Worm (Caenorhabditis elegans) whole organism, young adult: ENCODE data around the gene era-1.
A peak's percentile ranks its signal among the peaks of the same experiment; 100 is the strongest.

Source experiments
- C06A6.2 ChIP-seq: fragments of 200-800 bp; sonication (Bioruptor generic); conservative IDR thresholded peaks from 2 replicates; pipeline ENCODE4 v1.3.6; 2022; ENCODE audit warnings: missing genetic modification characterization, missing compliant biosample characterization
- D2030.7 ChIP-seq: fragments of 200-800 bp; sonication (Bioruptor generic); IDR thresholded peaks from 2 replicates; pipeline ENCODE4 v1.3.6; 2022; ENCODE audit warnings: missing genetic modification reagents, missing genetic modification characterization, missing compliant biosample characterization
- F22D6.2 ChIP-seq: sonication (generic microtip); optimal IDR thresholded peaks from 2 replicates; lab custom pipeline; 2016; ENCODE audit warnings: mild to moderate bottlenecking, missing genetic modification characterization, missing compliant biosample characterization
- F23B12.7 ChIP-seq: sonication (generic microtip); optimal IDR thresholded peaks from 2 replicates; lab custom pipeline; 2017; ENCODE audit warnings: missing genetic modification characterization, mild to moderate bottlenecking, missing compliant biosample characterization, antibody characterized with exemption, moderate library complexity; ENCODE audit not compliant: insufficient read depth
- F37B4.10 ChIP-seq: fragments of 200-800 bp; sonication (Bioruptor generic); IDR thresholded peaks from 2 replicates; pipeline ENCODE4 v1.3.6; 2022; ENCODE audit warnings: missing genetic modification characterization, missing compliant biosample characterization
- F49E8.2 ChIP-seq: sonication (generic microtip); optimal IDR thresholded peaks from 3 replicates; lab custom pipeline; 2017; ENCODE audit warnings: missing genetic modification characterization, mild to moderate bottlenecking, missing compliant biosample characterization, antibody characterized with exemption, moderate library complexity; ENCODE audit not compliant: insufficient read depth
- F55B11.4 ChIP-seq: sonication (generic microtip); optimal IDR thresholded peaks from 2 replicates; lab custom pipeline; 2016; ENCODE audit warnings: missing compliant biosample characterization, missing genetic modification characterization, borderline replicate concordance; ENCODE audit not compliant: insufficient read depth
- T07F8.4 ChIP-seq: sonication (generic microtip); optimal IDR thresholded peaks from 2 replicates; lab custom pipeline; 2016; ENCODE audit warnings: mild to moderate bottlenecking, missing genetic modification characterization, moderate library complexity, missing compliant biosample characterization
- T26A5.8 ChIP-seq: sonication (generic microtip); optimal IDR thresholded peaks from 2 replicates; lab custom pipeline; 2016; ENCODE audit warnings: missing genetic modification characterization, missing compliant biosample characterization
- Y53G8AR.9 ChIP-seq: fragments of 200-800 bp; sonication (Bioruptor generic); conservative IDR thresholded peaks from 2 replicates; pipeline ENCODE4 v1.3.6; 2022; ENCODE audit warnings: missing genetic modification reagents, missing genetic modification characterization, missing compliant biosample characterization
- Y56A3A.18 ChIP-seq: fragments of 200-800 bp; sonication (Bioruptor generic); IDR thresholded peaks from 2 replicates; pipeline ENCODE4 v1.3.6; 2022; ENCODE audit warnings: missing genetic modification reagents, missing genetic modification characterization, missing compliant biosample characterization
- Y79H2A.3 ChIP-seq: fragments of 200-800 bp; sonication (Bioruptor generic); conservative IDR thresholded peaks from 2 replicates; pipeline ENCODE4 v1.3.6; 2022; ENCODE audit warnings: missing genetic modification reagents, missing genetic modification characterization, missing compliant biosample characterization
- Y95B8A.8 ChIP-seq: fragments of 200-800 bp; sonication (Bioruptor generic); IDR thresholded peaks from 2 replicates; pipeline ENCODE4 v1.3.6; 2022; ENCODE audit warnings: missing genetic modification reagents, missing genetic modification characterization, missing compliant biosample characterization
- aptf-3 ChIP-seq: fragments of 200-800 bp; sonication (Bioruptor generic); IDR thresholded peaks from 2 replicates; pipeline ENCODE4 v1.3.6; 2022; ENCODE audit warnings: missing genetic modification characterization, missing compliant biosample characterization
- bed-1 ChIP-seq: fragments of 200-800 bp; sonication (Bioruptor generic); IDR thresholded peaks from 2 replicates; pipeline ENCODE4 v1.3.6; 2022; ENCODE audit warnings: missing genetic modification reagents, missing genetic modification characterization, missing compliant biosample characterization
- bed-2 ChIP-seq: fragments of 200-800 bp; sonication (Bioruptor generic); IDR thresholded peaks from 2 replicates; pipeline ENCODE4 v1.3.6; 2022; ENCODE audit warnings: missing genetic modification reagents, missing genetic modification characterization, missing compliant biosample characterization
- ccch-3 ChIP-seq: fragments of 200-800 bp; sonication (Bioruptor generic); optimal IDR thresholded peaks from 2 replicates; lab custom pipeline; 2018; ENCODE audit warnings: mild to moderate bottlenecking, missing genetic modification characterization, missing compliant biosample characterization
- dox-1 ChIP-seq: fragments of 200-800 bp; sonication (Bioruptor generic); IDR thresholded peaks from 2 replicates; pipeline ENCODE4 v1.3.6; 2022; ENCODE audit warnings: missing genetic modification reagents, missing genetic modification characterization, missing compliant biosample characterization
- ekl-4 ChIP-seq: fragments of 200-800 bp; sonication (Bioruptor generic); IDR thresholded peaks from 2 replicates; pipeline ENCODE4 v1.3.6; 2022; ENCODE audit warnings: missing genetic modification reagents, missing genetic modification characterization, missing compliant biosample characterization
- him-1 ChIP-seq: sonication (generic microtip); optimal IDR thresholded peaks from 2 replicates; lab custom pipeline; 2016; ENCODE audit warnings: missing genotype, missing genetic modification reagents, missing genetic modification characterization, missing compliant biosample characterization
- hsf-1 ChIP-seq: fragments of 200-800 bp; sonication (Bioruptor generic); IDR thresholded peaks from 2 replicates; pipeline ENCODE4 v1.3.6; 2022; ENCODE audit warnings: missing genetic modification reagents, missing genetic modification characterization, missing compliant biosample characterization
- let-607 ChIP-seq, 2 experiments: fragments of 200-800 bp in 1 of 2; sonication (Bioruptor generic) in 1 of 2; sonication (generic microtip) in 1 of 2; optimal IDR thresholded peaks; 2 replicates each; lab custom pipeline; 2016 to 2018; ENCODE audit warnings: mild to moderate bottlenecking in 2 of 2, missing compliant biosample characterization in 2 of 2, missing genetic modification characterization in 2 of 2, moderate library complexity in 2 of 2, missing genotype in 1 of 2
- lin-26 ChIP-seq: fragments of 200-800 bp; sonication (Bioruptor generic); IDR thresholded peaks from 2 replicates; pipeline ENCODE4 v1.3.6; 2022; ENCODE audit warnings: missing genetic modification reagents, missing genetic modification characterization, missing compliant biosample characterization
- lsy-27 ChIP-seq: sonication (generic microtip); optimal IDR thresholded peaks from 2 replicates; lab custom pipeline; 2017; ENCODE audit warnings: missing genetic modification characterization, mild to moderate bottlenecking, missing compliant biosample characterization, antibody characterized with exemption, missing genotype, borderline replicate concordance; ENCODE audit not compliant: insufficient read depth
- madf-6 ChIP-seq: fragments of 200-800 bp; sonication (Bioruptor generic); IDR thresholded peaks from 2 replicates; pipeline ENCODE4 v1.3.6; 2022; ENCODE audit warnings: missing genetic modification reagents, missing genetic modification characterization, missing compliant biosample characterization
- mes-4 ChIP-seq: sonication (generic microtip); optimal IDR thresholded peaks from 2 replicates; lab custom pipeline; 2016; ENCODE audit warnings: missing genotype, missing genetic modification characterization, missing compliant biosample characterization
- mxl-1 ChIP-seq: sonication (generic microtip); optimal IDR thresholded peaks from 2 replicates; lab custom pipeline; 2016; ENCODE audit warnings: missing genetic modification characterization, missing compliant biosample characterization
- nfya-1 ChIP-seq: sonication (generic microtip); optimal IDR thresholded peaks from 2 replicates; lab custom pipeline; 2017; ENCODE audit warnings: antibody characterized with exemption, missing compliant biosample characterization, missing genetic modification characterization, borderline replicate concordance; ENCODE audit not compliant: insufficient read depth
- nhr-80 ChIP-seq: sonication (generic microtip); optimal IDR thresholded peaks from 2 replicates; lab custom pipeline; 2016; ENCODE audit warnings: missing genetic modification characterization, missing compliant biosample characterization
- nhr-90 ChIP-seq: sonication (generic microtip); optimal IDR thresholded peaks from 2 replicates; lab custom pipeline; 2016; ENCODE audit warnings: missing genotype, mild to moderate bottlenecking, missing genetic modification characterization, missing compliant biosample characterization
- pbrm-1 ChIP-seq: fragments of 200-800 bp; sonication (Bioruptor generic); IDR thresholded peaks from 2 replicates; pipeline ENCODE4 v1.3.6; 2022; ENCODE audit warnings: missing genetic modification reagents, missing genetic modification characterization, missing compliant biosample characterization
- snpc-1.1 ChIP-seq: sonication (generic microtip); optimal IDR thresholded peaks from 2 replicates; lab custom pipeline; 2017; ENCODE audit warnings: missing genetic modification characterization, mild to moderate bottlenecking, missing compliant biosample characterization, antibody characterized with exemption, moderate library complexity, missing genotype, missing genetic modification reagents; ENCODE audit not compliant: insufficient read depth
- tbp1 ChIP-seq: fragments of 200-800 bp; sonication (Bioruptor generic); optimal IDR thresholded peaks from 2 replicates; lab custom pipeline; 2018; ENCODE audit warnings: mild to moderate bottlenecking, missing genetic modification characterization, missing compliant biosample characterization
- tbx-9 ChIP-seq: sonication (generic microtip); optimal IDR thresholded peaks from 2 replicates; lab custom pipeline; 2016; ENCODE audit warnings: borderline replicate concordance, missing genetic modification characterization, inconsistent platforms, missing compliant biosample characterization
- unc-130 ChIP-seq: sonication (generic microtip); optimal IDR thresholded peaks from 2 replicates; lab custom pipeline; 2016; ENCODE audit warnings: missing genetic modification reagents, missing genetic modification characterization, missing compliant biosample characterization

Gene era-1

DNA sequence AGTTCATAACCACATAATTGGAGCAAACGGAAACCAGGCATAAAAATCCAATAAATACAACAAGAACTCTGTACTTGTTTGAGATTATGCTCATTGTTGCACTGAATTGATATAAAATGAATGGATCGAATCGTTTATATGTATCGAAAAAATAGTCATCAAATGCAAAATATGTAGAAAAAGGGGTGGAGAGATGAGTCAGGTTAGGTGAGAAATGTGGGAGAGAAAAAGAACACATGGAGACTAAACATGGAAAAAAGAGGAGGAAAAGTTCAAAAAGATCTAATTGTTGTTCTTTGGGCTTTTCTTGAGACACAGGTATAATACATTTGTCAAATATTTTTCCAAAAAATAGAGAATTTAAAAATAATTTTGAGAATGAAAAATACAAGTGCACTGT, 14.5 kb upstream of the era-1 start, which contains the start of gene K11G9.5:
TSS of gene K11G9.5 (minus strand) at position 101 of the 400 bp plus-strand sequence.
- no peak for TF ChIP-seq F22D6.2 (tag; lab: Kevin White, UChicago)
- no peak for TF ChIP-seq pbrm-1 (GFP tag; lab: Robert Waterston, UW)
- no peak for TF ChIP-seq Y95B8A.8 (GFP tag; lab: Robert Waterston, UW)
- TF ChIP-seq T07F8.4 (tag; lab: Kevin White, UChicago): no peak

DNA sequence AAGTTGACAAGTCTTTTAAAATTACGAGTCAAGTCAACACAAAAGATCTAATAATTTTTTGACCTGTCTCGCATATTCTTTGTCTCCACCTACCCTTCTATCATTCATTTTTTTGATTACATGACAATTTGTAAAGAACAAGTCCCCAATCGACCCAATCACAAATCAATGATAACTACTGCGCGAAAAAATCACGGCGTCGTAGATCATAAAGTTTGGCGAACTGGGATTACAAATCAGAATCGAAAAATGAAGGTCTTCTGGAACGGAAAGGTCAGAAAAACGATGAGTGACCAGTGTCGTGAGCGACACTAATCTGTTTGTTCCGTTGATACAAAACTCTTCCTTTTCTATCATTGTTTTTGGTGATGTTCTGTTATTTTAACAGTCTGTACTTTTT, 12.8 kb upstream of the era-1 start:
- TF ChIP-seq F37B4.10 (GFP tag; lab: Robert Waterston, UW) (no peak), T07F8.4 (tag; lab: Kevin White, UChicago) (no peak), F55B11.4 (no peak), madf-6 (GFP tag; lab: Robert Waterston, UW) (no peak), dox-1 (no peak), bed-2 (no peak), let-607 (tag; optimal IDR thresholded peaks at IDR 0.05; lab: Kevin White, UChicago) (no peak), snpc-1.1 (tag; lab: Kevin White, UChicago) (no peak)

DNA sequence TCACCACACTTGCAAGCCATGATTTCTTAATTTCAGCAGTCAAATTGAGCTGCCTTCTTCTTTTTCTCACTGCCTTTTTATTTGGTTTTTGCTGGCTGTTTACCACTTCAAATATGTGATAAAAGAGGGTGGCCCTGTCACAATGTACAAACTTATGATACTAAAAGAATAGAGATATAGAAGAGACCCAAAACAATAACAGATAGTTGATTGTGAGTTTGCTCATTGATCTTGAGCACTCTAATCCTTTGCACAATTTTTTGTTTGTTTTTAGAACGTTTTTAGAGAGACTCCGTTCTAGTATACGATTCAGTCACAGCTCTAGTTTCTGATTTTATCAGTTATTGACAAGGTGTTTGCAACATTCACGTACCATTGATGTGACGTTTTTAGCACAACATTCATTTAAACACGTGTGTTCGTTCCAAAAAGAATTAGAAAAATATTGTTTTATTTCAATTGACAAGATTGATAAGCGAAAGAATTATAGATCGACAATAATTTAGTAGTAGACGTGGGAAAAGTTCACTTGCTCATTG, 11.0 kb upstream of the era-1 start, which contains the start of gene mtl-1:
TSS of gene mtl-1 (minus strand) at position 51 of the 539 bp plus-strand sequence.
- TF ChIP-seq nhr-90 (no peak), tbx-9 (no peak), mxl-1 (tag; lab: Kevin White, UChicago) (no peak), hsf-1 (no peak), lin-26 (no peak), nhr-80 (tag; lab: Kevin White, UChicago) (peak; percentile 24), T07F8.4 (tag; lab: Kevin White, UChicago) (no peak)

DNA sequence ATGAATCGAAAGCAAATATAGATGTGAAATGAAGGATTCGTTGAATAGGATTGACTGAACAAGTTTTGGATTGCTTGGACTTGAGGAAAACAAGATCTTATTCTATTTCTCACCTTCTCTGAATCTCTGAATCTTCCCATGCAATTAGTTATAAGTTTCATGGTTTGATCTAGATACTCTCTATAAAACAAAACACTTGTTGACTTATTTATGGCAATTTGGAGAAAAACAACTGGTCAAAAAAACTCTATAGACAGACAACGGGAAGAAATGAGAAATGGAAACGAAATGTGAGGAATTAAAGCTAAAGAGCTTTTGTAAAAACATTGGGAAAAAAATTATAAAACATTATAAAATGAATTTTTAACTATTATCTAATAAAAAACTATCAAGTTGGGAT, 8.2 kb upstream of the era-1 start, which contains the start of gene W02F12.8:
TSS of gene W02F12.8 (minus strand) at position 101 of the 400 bp plus-strand sequence.
- TF ChIP-seq Y79H2A.3 (GFP tag; lab: Robert Waterston, UW) (no peak), snpc-1.1 (tag; lab: Kevin White, UChicago) (no peak), Y56A3A.18 (GFP tag; lab: Robert Waterston, UW) (no peak), tbp1 (GFP tag; lab: Kevin White, UChicago) (no peak)

ce11 chrV:6697552-6697951, 5.3 kb upstream of the era-1 start, which contains the start of gene W02F12.2:
W02F12.2 (minus strand) TSS chrV:6697652.
- no peak for TF ChIP-seq ekl-4
- TF ChIP-seq ccch-3 (GFP tag; lab: Kevin White, UChicago): no peak
- no peak for TF ChIP-seq aptf-3 (GFP tag; lab: Robert Waterston, UW)
- no peak for TF ChIP-seq bed-1 (GFP tag; lab: Robert Waterston, UW)
- no peak for TF ChIP-seq F23B12.7 (tag; lab: Kevin White, UChicago)
- no peak for TF ChIP-seq Y53G8AR.9 (GFP tag; lab: Robert Waterston, UW)
- no peak for TF ChIP-seq mes-4 (tag; lab: Kevin White, UChicago)
- no peak for TF ChIP-seq D2030.7
- no peak for TF ChIP-seq lsy-27 (tag; lab: Kevin White, UChicago)
- TF ChIP-seq T26A5.8 (tag; lab: Kevin White, UChicago): no peak
- TF ChIP-seq C06A6.2 (GFP tag; lab: Robert Waterston, UW): no peak
- no peak for TF ChIP-seq dox-1
- TF ChIP-seq him-1 (tag; lab: Kevin White, UChicago): no peak
- TF ChIP-seq unc-130 (GFP tag; lab: Kevin White, UChicago): no peak
- no peak for TF ChIP-seq nfya-1 (tag; lab: Kevin White, UChicago)
- TF ChIP-seq F49E8.2 (tag; lab: Kevin White, UChicago): no peak
